Fruit fly (Drosophila melanogaster): Measurements from ENCODE around the gene NP15.6.

Gene NP15.6

DNA sequence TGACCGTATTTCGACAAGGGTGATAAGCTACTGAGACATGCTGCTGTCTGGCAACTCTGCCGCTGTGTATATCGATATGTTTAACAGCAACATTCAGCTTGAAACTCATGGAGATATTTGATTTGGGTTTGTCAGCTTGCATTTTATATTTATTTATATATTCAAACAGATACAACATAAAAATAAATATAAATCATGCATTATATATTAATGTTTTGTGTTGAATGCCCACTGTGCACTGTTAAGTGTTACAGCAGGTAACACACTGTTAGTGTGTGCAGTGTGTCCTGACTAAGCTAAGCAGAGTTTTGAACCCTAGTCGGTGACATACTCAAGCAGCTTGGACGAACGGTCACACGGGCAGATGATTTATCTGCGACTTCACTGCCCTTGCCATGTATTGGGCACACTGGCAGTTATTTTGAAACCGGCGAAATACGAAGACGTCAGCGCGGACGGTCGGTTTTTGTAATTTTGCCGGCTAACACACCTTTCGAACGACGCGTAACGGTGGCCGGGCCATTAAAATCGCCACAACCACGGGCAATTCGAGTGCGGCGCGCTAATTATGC is 43.5 kb upstream of the NP15.6 start, which contains the start of the genes snRNP-U1-C and gukh (continued):
- peak; percentile 83 for TF ChIP-seq CG11504 (tag; optimal IDR thresholded peaks at IDR 0.05)
- TF ChIP-seq Jarid2 (GFP tag; optimal IDR thresholded peaks at IDR 0.05), result peak; percentile 98
- no peak for TF ChIP-seq tna (GFP tag; IDR thresholded peaks at IDR 0.05; ENCODE audit: partially characterized antibody)
- TF ChIP-seq Doc3 (GFP tag; IDR thresholded peaks at IDR 0.05; ENCODE audit: partially characterized antibody), result peak; percentile 59
- TF ChIP-seq cwo (GFP tag; optimal IDR thresholded peaks at IDR 0.05), result peak; percentile 66
- TF ChIP-seq CG12659 (GFP tag; optimal IDR thresholded peaks at IDR 0.05), result peak; percentile 92
- peak; percentile 35 for TF ChIP-seq mirr (GFP tag; optimal IDR thresholded peaks at IDR 0.05)
- peak; percentile 86 for TF ChIP-seq MBD-R2 (GFP tag; IDR thresholded peaks at IDR 0.05)
- TF ChIP-seq Sry-β (GFP tag; optimal IDR thresholded peaks at IDR 0.05), result peak; percentile 27
- TF ChIP-seq CG6683 (GFP tag; optimal IDR thresholded peaks at IDR 0.05), result peak; percentile 58
- peak; percentile 40 for TF ChIP-seq p53 (GFP tag; optimal IDR thresholded peaks at IDR 0.05)
- TF ChIP-seq CG10462 (GFP tag; optimal IDR thresholded peaks at IDR 0.05), result peak; percentile 26
- TF ChIP-seq Meics (GFP tag; optimal IDR thresholded peaks at IDR 0.05), result peak; percentile 73
- peak; percentile 32; the same call in 1 of the 2 replicates for TF ChIP-seq danr (GFP tag; IDR thresholded peaks at IDR 0.05)
- TF ChIP-seq ato (GFP tag; IDR thresholded peaks at IDR 0.05; ENCODE audit: partially characterized antibody), result no peak
- TF ChIP-seq CG6654 (GFP tag; optimal IDR thresholded peaks at IDR 0.05), result no peak
- no peak for TF ChIP-seq eve (GFP tag; optimal IDR thresholded peaks at IDR 0.05)
- TF ChIP-seq run (tag; optimal IDR thresholded peaks at IDR 0.05), result peak; percentile 55
- TF ChIP-seq klu (GFP tag; IDR thresholded peaks at IDR 0.05), result peak; percentile 80
- TF ChIP-seq mld (GFP tag; IDR thresholded peaks at IDR 0.05; ENCODE audit: partially characterized antibody), result no peak
- TF ChIP-seq prd (optimal IDR thresholded peaks at IDR 0.05), result no peak
- TF ChIP-seq prd (GFP tag; IDR thresholded peaks at IDR 0.05), result peak; percentile 89
- TF ChIP-seq CG2116 (GFP tag; optimal IDR thresholded peaks at IDR 0.05), result peak; percentile 85
- TF ChIP-seq CG4820 (GFP tag; optimal IDR thresholded peaks at IDR 0.05), result peak; percentile 39
- TF ChIP-seq C15 (GFP tag; IDR thresholded peaks at IDR 0.05), result peak; percentile 56; the same call in 1 of the 3 replicates
- no peak for TF ChIP-seq CG6254 (GFP tag; optimal IDR thresholded peaks at IDR 0.05)
- no peak for TF ChIP-seq da (GFP tag; optimal IDR thresholded peaks at IDR 0.05)
- TF ChIP-seq CG12071 (GFP tag; optimal IDR thresholded peaks at IDR 0.05), result no peak
- TF ChIP-seq ATbp (GFP tag; optimal IDR thresholded peaks at IDR 0.05), result peak; percentile 39
- peak; percentile 49 for TF ChIP-seq CHES-1-like (GFP tag; optimal IDR thresholded peaks at IDR 0.05)
- TF ChIP-seq CG15073 (GFP tag; optimal IDR thresholded peaks at IDR 0.05), result no peak
- no peak for TF ChIP-seq br (optimal IDR thresholded peaks at IDR 0.05)
- peak; percentile 25 for TF ChIP-seq grn (GFP tag; optimal IDR thresholded peaks at IDR 0.05)
- TF ChIP-seq bsh (GFP tag; optimal IDR thresholded peaks at IDR 0.05), result peak in 1 of 2 experiments; percentile 83
- TF ChIP-seq seq (GFP tag; IDR thresholded peaks at IDR 0.05), result peak; percentile 87
- TF ChIP-seq Sox100B (GFP tag; optimal IDR thresholded peaks at IDR 0.05), result peak; percentile 52
- TF ChIP-seq CG7928 (GFP tag; optimal IDR thresholded peaks at IDR 0.05), result peak; percentile 29
- TF ChIP-seq CG17802 (tag; optimal IDR thresholded peaks at IDR 0.05), result peak; percentile 78
- peak; percentile 89 for TF ChIP-seq CG17328 (GFP tag; IDR thresholded peaks at IDR 0.05)
- TF ChIP-seq YL-1 (GFP tag; optimal IDR thresholded peaks at IDR 0.05), result peak; percentile 90
- peak; percentile 79 for TF ChIP-seq nmo (GFP tag; optimal IDR thresholded peaks at IDR 0.05)
- TF ChIP-seq Neu2 (GFP tag; optimal IDR thresholded peaks at IDR 0.05; ENCODE audit: borderline replicate concordance), result no peak
- peak; percentile 42 for TF ChIP-seq org-1 (GFP tag; optimal IDR thresholded peaks at IDR 0.05)
- TF ChIP-seq Sry-δ (GFP tag; optimal IDR thresholded peaks at IDR 0.05), result peak; percentile 35
- peak; percentile 15 for TF ChIP-seq CG10565 (GFP tag; optimal IDR thresholded peaks at IDR 0.05)
- peak; percentile 88 for TF ChIP-seq CG2712 (tag; optimal IDR thresholded peaks at IDR 0.05)
- no peak for TF ChIP-seq Atf-2 (GFP tag; optimal IDR thresholded peaks at IDR 0.05)
- no peak for TF ChIP-seq Dad (GFP tag; optimal IDR thresholded peaks at IDR 0.05)
- peak; percentile 98 for TF ChIP-seq CG4707 (GFP tag; optimal IDR thresholded peaks at IDR 0.05)
- TF ChIP-seq HmgD (GFP tag; optimal IDR thresholded peaks at IDR 0.05), result peak; percentile 65

Measured in whole organism, embryonic.